Fruit fly (Drosophila melanogaster) whole organism, wandering third instar larva: ENCODE measurements around the gene CG33521.

Experiments used
- Abd-B ChIP-seq: fragments of >200 bp; optimal IDR thresholded peaks from 2 replicates; lab custom pipeline; 2017; ENCODE audit warnings: missing biosample characterization, missing genetic modification characterization
- CG32264 ChIP-seq: fragments of 200-800 bp; sonication (Bioruptor generic); optimal IDR thresholded peaks from 2 replicates; lab custom pipeline; 2016; ENCODE audit warnings: missing biosample characterization, missing genetic modification characterization
- CG9705 ChIP-seq: fragments of 200-800 bp; sonication (Bioruptor generic); optimal IDR thresholded peaks from 2 replicates; lab custom pipeline; 2018; ENCODE audit warnings: missing biosample characterization, mild to moderate bottlenecking, missing genetic modification characterization
- CrebA ChIP-seq: fragments of 200-800 bp; sonication (Bioruptor generic); optimal IDR thresholded peaks from 2 replicates; lab custom pipeline; 2016; ENCODE audit warnings: missing biosample characterization, mild to moderate bottlenecking, missing genetic modification characterization, borderline replicate concordance
- Dfd ChIP-seq: fragments of >200 bp; optimal IDR thresholded peaks from 2 replicates; lab custom pipeline; 2017; ENCODE audit warnings: missing biosample characterization, missing genetic modification characterization
- Dif ChIP-seq: fragments of 200-275, 200-300 bp; sonication (Bioruptor generic); optimal IDR thresholded peaks from 2 replicates; lab custom pipeline; 2018; ENCODE audit warnings: missing biosample characterization, missing genetic modification characterization; ENCODE audit not compliant: partially characterized antibody
- GATAd ChIP-seq: sonication (Bioruptor generic); optimal IDR thresholded peaks from 2 replicates; lab custom pipeline; 2016; ENCODE audit warnings: missing biosample characterization, missing genetic modification characterization
- HLH106 ChIP-seq: fragments of 200-800 bp; optimal IDR thresholded peaks from 3 replicates; lab custom pipeline; 2019; ENCODE audit warnings: missing biosample characterization, mild to moderate bottlenecking, missing genetic modification characterization, moderate library complexity
- Hnf4 ChIP-seq: fragments of 200-800 bp; sonication (Bioruptor generic); optimal IDR thresholded peaks from 2 replicates; lab custom pipeline; 2016; ENCODE audit warnings: missing biosample characterization, mild to moderate bottlenecking, missing genetic modification characterization
- Hr78 ChIP-seq: fragments of >200 bp; optimal IDR thresholded peaks from 2 replicates; lab custom pipeline; 2017; ENCODE audit warnings: missing biosample characterization, missing genetic modification characterization
- Hr83 ChIP-seq: fragments of 200-300 bp; sonication (Bioruptor generic); optimal IDR thresholded peaks from 2 replicates; lab custom pipeline; 2016; ENCODE audit warnings: missing biosample characterization, mild to moderate bottlenecking, missing genetic modification characterization, moderate library complexity; ENCODE audit not compliant: poor library complexity, severe bottlenecking
- Jra ChIP-seq: sonication (Bioruptor generic); optimal IDR thresholded peaks from 2 replicates; lab custom pipeline; 2016; ENCODE audit warnings: missing biosample characterization, missing genetic modification characterization
- Mio ChIP-seq: sonication (Bioruptor generic); optimal IDR thresholded peaks from 2 replicates; lab custom pipeline; 2016; ENCODE audit warnings: missing biosample characterization, missing genetic modification characterization
- Myc ChIP-seq: fragments of >200 bp; optimal IDR thresholded peaks from 2 replicates; lab custom pipeline; 2017
- N ChIP-seq: fragments of >200 bp; optimal IDR thresholded peaks from 2 replicates; lab custom pipeline; 2018; ENCODE audit warnings: missing biosample characterization, missing external identifiers, missing genetic modification characterization
- Rel ChIP-seq, 2 experiments: fragments of 200-800 bp; sonication (Bioruptor generic) in 1 of 2; optimal IDR thresholded peaks; 2 replicates in 1 of 2; 3 replicates in 1 of 2; lab custom pipeline; 2016 to 2019; ENCODE audit warnings: mild to moderate bottlenecking in 2 of 2, missing biosample characterization in 2 of 2, missing genetic modification characterization in 2 of 2, moderate library complexity in 1 of 2
- Sp1 ChIP-seq: fragments of 200-800 bp; sonication (Bioruptor generic); optimal IDR thresholded peaks from 3 replicates; lab custom pipeline; 2019; ENCODE audit warnings: missing biosample characterization, mild to moderate bottlenecking, missing genetic modification characterization, moderate library complexity
- Vsx2 ChIP-seq: fragments of 200-300, 225-300 bp; sonication (Bioruptor generic); optimal IDR thresholded peaks from 2 replicates; lab custom pipeline; 2018; ENCODE audit warnings: missing biosample characterization, missing genetic modification characterization; ENCODE audit not compliant: partially characterized antibody
- br ChIP-seq: fragments of 200-800 bp; sonication (Bioruptor generic); optimal IDR thresholded peaks from 2 replicates; lab custom pipeline; 2016; ENCODE audit warnings: missing biosample characterization, missing genetic modification characterization
- brk ChIP-seq: fragments of 200-800 bp; sonication (Bioruptor generic); optimal IDR thresholded peaks from 2 replicates; lab custom pipeline; 2016; ENCODE audit warnings: missing biosample characterization, mild to moderate bottlenecking, missing genetic modification characterization
- dl ChIP-seq, 2 experiments: fragments of 175-275, 200-275 bp in 1 of 2; fragments of 200-275 bp in 1 of 2; sonication (Bioruptor generic); optimal IDR thresholded peaks; lab custom pipeline; 2018; ENCODE audit warnings: mild to moderate bottlenecking in 2 of 2, missing biosample characterization in 2 of 2, missing genetic modification characterization in 2 of 2, moderate library complexity in 2 of 2; ENCODE audit not compliant: partially characterized antibody in 2 of 2, insufficient read depth in 1 of 2
- dmrt93B ChIP-seq: fragments of 200-800 bp; sonication (Bioruptor generic); optimal IDR thresholded peaks from 2 replicates; lab custom pipeline; 2018; ENCODE audit warnings: missing biosample characterization, mild to moderate bottlenecking, missing genetic modification characterization
- dsf ChIP-seq: sonication (Bioruptor generic); optimal IDR thresholded peaks from 2 replicates; lab custom pipeline; 2016; ENCODE audit warnings: missing biosample characterization, missing genetic modification characterization, borderline replicate concordance
- ey ChIP-seq: fragments of 200-800 bp; sonication (Bioruptor generic); optimal IDR thresholded peaks from 2 replicates; lab custom pipeline; 2016; ENCODE audit warnings: missing biosample characterization, missing genetic modification characterization
- foxo ChIP-seq, 2 experiments: fragments of 200-800 bp; sonication (Bioruptor generic); optimal IDR thresholded peaks; 2 replicates in 1 of 2; 3 replicates in 1 of 2; lab custom pipeline; 2016 to 2017; ENCODE audit warnings: missing biosample characterization in 2 of 2, missing genetic modification characterization in 2 of 2
- fru ChIP-seq: fragments of 200-800 bp; sonication (Bioruptor generic); optimal IDR thresholded peaks from 3 replicates; lab custom pipeline; 2016; ENCODE audit warnings: missing biosample characterization, mild to moderate bottlenecking, missing genetic modification characterization
- h ChIP-seq: fragments of 200-800 bp; sonication (Bioruptor generic); optimal IDR thresholded peaks from 3 replicates; lab custom pipeline; 2016; ENCODE audit warnings: missing biosample characterization, mild to moderate bottlenecking, missing genetic modification characterization
- jim ChIP-seq: fragments of 175-275, 200-325 bp; sonication (Bioruptor generic); optimal IDR thresholded peaks from 2 replicates; lab custom pipeline; 2016; ENCODE audit warnings: missing biosample characterization, mild to moderate bottlenecking, missing genetic modification characterization
- lola ChIP-seq: fragments of >200 bp; optimal IDR thresholded peaks from 2 replicates; lab custom pipeline; 2017; ENCODE audit warnings: missing biosample characterization, missing genetic modification characterization
- pan ChIP-seq: fragments of >200 bp; optimal IDR thresholded peaks from 2 replicates; lab custom pipeline; 2017
- rgr ChIP-seq: fragments of 200-800 bp; sonication (Bioruptor generic); optimal IDR thresholded peaks from 3 replicates; lab custom pipeline; 2016; ENCODE audit warnings: missing biosample characterization, mild to moderate bottlenecking, missing genetic modification characterization
- sage ChIP-seq: fragments of 200-800 bp; sonication (Bioruptor generic); optimal IDR thresholded peaks from 2 replicates; lab custom pipeline; 2016; ENCODE audit warnings: missing biosample characterization, mild to moderate bottlenecking, missing genetic modification characterization
- sv ChIP-seq: fragments of 200-800 bp; sonication (Bioruptor generic); optimal IDR thresholded peaks from 3 replicates; lab custom pipeline; 2016; ENCODE audit warnings: missing biosample characterization, missing genetic modification characterization
- tai ChIP-seq: sonication (Bioruptor generic); optimal IDR thresholded peaks from 2 replicates; lab custom pipeline; 2016; ENCODE audit warnings: missing biosample characterization, missing genetic modification characterization
- usp ChIP-seq: fragments of >200 bp; optimal IDR thresholded peaks from 2 replicates; lab custom pipeline; 2017; ENCODE audit warnings: missing biosample characterization, missing genetic modification characterization
- woc ChIP-seq: sonication (Bioruptor generic); optimal IDR thresholded peaks from 2 replicates; lab custom pipeline; 2016; ENCODE audit warnings: missing biosample characterization, mild to moderate bottlenecking, missing genetic modification characterization

CG33521 gene

dm6 chr4:1218723-1219398 is 33.3 kb downstream of the CG33521 start:
- TF ChIP-seq usp (GFP tag; lab: Kevin White, UChicago) (no peak), Rel (GFP tag; optimal IDR thresholded peaks at IDR 0.05; lab: Kevin White, UChicago) (no peak), Rel (tag; optimal IDR thresholded peaks at IDR 0.05; lab: Kevin White, UChicago) (no peak), Hnf4 (GFP tag; lab: Kevin White, UChicago) (peak; percentile 5), CG9705 (GFP tag; lab: Kevin White, UChicago) (peak; percentile 9), pan (lab: Kevin White, UChicago) (no peak), tai (GFP tag; lab: Kevin White, UChicago) (peak; percentile 45), jim (no peak), dl (GFP tag; optimal IDR thresholded peaks at IDR 0.05; lab: Kevin White, UChicago; ENCODE audit: insufficient read depth in 1 of 2, partially characterized antibody in 2 of 2) (no peak), lola (GFP tag; lab: Kevin White, UChicago) (peak; percentile 76), N (GFP tag; lab: Kevin White, UChicago) (peak; percentile 15)

DNA sequence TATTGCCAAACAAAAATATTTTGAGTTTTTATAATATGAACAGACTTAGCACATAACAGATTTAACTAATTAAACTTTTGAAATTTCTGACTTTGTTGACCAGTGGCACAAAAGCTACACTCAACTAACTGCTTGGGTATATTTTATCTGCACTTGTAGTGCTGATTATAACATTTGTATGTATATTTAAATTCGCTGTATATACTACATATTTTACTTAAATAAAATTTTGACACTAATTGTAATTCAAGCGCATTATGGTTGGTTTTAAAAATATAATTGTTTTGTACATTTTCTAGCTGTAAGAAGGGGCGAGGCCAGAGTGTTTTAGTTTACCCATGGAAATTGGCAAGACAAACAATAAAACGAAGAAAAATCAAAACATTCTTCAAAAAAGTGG is 38.7 kb downstream of the CG33521 start:
- TF ChIP-seq Mio (GFP tag; lab: Kevin White, UChicago): no peak
- no peak for TF ChIP-seq dl (GFP tag; optimal IDR thresholded peaks at IDR 0.05; lab: Kevin White, UChicago; ENCODE audit: insufficient read depth in 1 of 2, partially characterized antibody in 2 of 2)
- TF ChIP-seq jim: no peak
- no peak for TF ChIP-seq Abd-B (GFP tag; lab: Kevin White, UChicago)
- no peak for TF ChIP-seq Myc
- no peak for TF ChIP-seq GATAd (GFP tag; lab: Kevin White, UChicago)
- TF ChIP-seq Dfd (GFP tag; lab: Kevin White, UChicago): no peak
- no peak for TF ChIP-seq dsf
- TF ChIP-seq rgr (GFP tag; lab: Kevin White, UChicago): no peak
- no peak for TF ChIP-seq Dif
- TF ChIP-seq foxo (GFP tag; optimal IDR thresholded peaks at IDR 0.05; lab: Kevin White, UChicago): no peak
- TF ChIP-seq tai (GFP tag; lab: Kevin White, UChicago): no peak
- TF ChIP-seq sv (GFP tag; lab: Kevin White, UChicago): no peak
- TF ChIP-seq ey (GFP tag; lab: Kevin White, UChicago): no peak
- no peak for TF ChIP-seq usp (GFP tag; lab: Kevin White, UChicago)
- no peak for TF ChIP-seq dmrt93B (GFP tag; lab: Kevin White, UChicago)
- no peak for TF ChIP-seq Vsx2 (GFP tag; lab: Kevin White, UChicago)
- TF ChIP-seq HLH106 (tag; lab: Kevin White, UChicago): no peak
- TF ChIP-seq sage (GFP tag; lab: Kevin White, UChicago): no peak

DNA sequence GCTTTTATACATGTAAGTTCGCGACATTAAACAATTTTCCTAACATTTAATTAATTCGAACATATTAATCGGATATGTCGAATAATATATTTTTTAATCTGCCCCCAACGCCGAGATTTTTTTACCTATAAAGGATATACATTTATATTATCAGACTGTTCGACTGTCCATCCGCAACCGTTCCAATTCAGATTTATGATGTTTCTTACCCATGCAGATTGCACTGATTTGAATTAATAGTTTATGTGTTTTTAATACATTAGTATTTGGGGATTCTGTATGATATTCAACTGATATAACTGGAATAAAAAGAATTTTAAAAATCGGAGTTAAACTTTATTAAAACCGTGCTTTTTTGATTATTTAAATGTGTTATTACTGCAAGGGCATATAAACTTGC is 39.6 kb downstream of the CG33521 start:
- TF ChIP-seq Jra (no peak), dl (GFP tag; optimal IDR thresholded peaks at IDR 0.05; lab: Kevin White, UChicago; ENCODE audit: insufficient read depth in 1 of 2, partially characterized antibody in 2 of 2) (no peak), Vsx2 (GFP tag; lab: Kevin White, UChicago) (no peak), brk (GFP tag; lab: Kevin White, UChicago) (no peak), Myc (no peak), h (GFP tag; lab: Kevin White, UChicago) (no peak), fru (GFP tag; lab: Kevin White, UChicago) (no peak), N (GFP tag; lab: Kevin White, UChicago) (no peak)

- no peak for TF ChIP-seq CG32264 (GFP tag; lab: Kevin White, UChicago)
- TF ChIP-seq Hnf4 (GFP tag; lab: Kevin White, UChicago): no peak
- TF ChIP-seq CG9705 (GFP tag; lab: Kevin White, UChicago): peak; percentile 28
- no peak for TF ChIP-seq CrebA (GFP tag; lab: Kevin White, UChicago)
- TF ChIP-seq Jra: no peak
- TF ChIP-seq jim: no peak
- no peak for TF ChIP-seq br
- TF ChIP-seq HLH106 (tag; lab: Kevin White, UChicago): no peak
- TF ChIP-seq Dfd (GFP tag; lab: Kevin White, UChicago): no peak
- peak; percentile 39 for TF ChIP-seq Myc
- TF ChIP-seq Hr83: peak; percentile 1
- TF ChIP-seq brk (GFP tag; lab: Kevin White, UChicago): no peak
- TF ChIP-seq N (GFP tag; lab: Kevin White, UChicago): peak; percentile 60
- TF ChIP-seq lola (GFP tag; lab: Kevin White, UChicago): no peak
- TF ChIP-seq sage (GFP tag; lab: Kevin White, UChicago): no peak
- TF ChIP-seq Hr78 (GFP tag; lab: Kevin White, UChicago): peak; percentile 69
- no peak for TF ChIP-seq Sp1
- TF ChIP-seq Rel (GFP tag; optimal IDR thresholded peaks at IDR 0.05; lab: Kevin White, UChicago): no peak
- no peak for TF ChIP-seq Rel (tag; optimal IDR thresholded peaks at IDR 0.05; lab: Kevin White, UChicago)
- no peak for TF ChIP-seq Dif
- TF ChIP-seq woc: peak; percentile 70
- TF ChIP-seq fru (GFP tag; lab: Kevin White, UChicago): no peak
- no peak for TF ChIP-seq pan (lab: Kevin White, UChicago)
- TF ChIP-seq dsf: no peak
- no peak for TF ChIP-seq sv (GFP tag; lab: Kevin White, UChicago)
- TF ChIP-seq GATAd (GFP tag; lab: Kevin White, UChicago): no peak
- no peak for TF ChIP-seq foxo (GFP tag; optimal IDR thresholded peaks at IDR 0.05; lab: Kevin White, UChicago)
- no peak for TF ChIP-seq Mio (GFP tag; lab: Kevin White, UChicago)
- no peak for TF ChIP-seq h (GFP tag; lab: Kevin White, UChicago)
- TF ChIP-seq rgr (GFP tag; lab: Kevin White, UChicago): no peak
- no peak for TF ChIP-seq dl (GFP tag; optimal IDR thresholded peaks at IDR 0.05; lab: Kevin White, UChicago; ENCODE audit: insufficient read depth in 1 of 2, partially characterized antibody in 2 of 2)
Measured at dm6 chr4:1230564-1230964, 45.0 kb downstream of the CG33521 start, which contains the start of the genes Dyrk3 and Cadps. Gene Dyrk3, minus strand, starts transcription at chr4:1230713. Gene Cadps, plus strand, starts transcription at chr4:1230837.
